Worm (Caenorhabditis elegans): ENCODE measurements around the gene hse-5.
"Not testable (repeated sequence)": the region's sequence is repeated elsewhere in the genome, so short reads cannot be mapped to it uniquely, and the experiment has no call there.

The hse-5 gene

DNA sequence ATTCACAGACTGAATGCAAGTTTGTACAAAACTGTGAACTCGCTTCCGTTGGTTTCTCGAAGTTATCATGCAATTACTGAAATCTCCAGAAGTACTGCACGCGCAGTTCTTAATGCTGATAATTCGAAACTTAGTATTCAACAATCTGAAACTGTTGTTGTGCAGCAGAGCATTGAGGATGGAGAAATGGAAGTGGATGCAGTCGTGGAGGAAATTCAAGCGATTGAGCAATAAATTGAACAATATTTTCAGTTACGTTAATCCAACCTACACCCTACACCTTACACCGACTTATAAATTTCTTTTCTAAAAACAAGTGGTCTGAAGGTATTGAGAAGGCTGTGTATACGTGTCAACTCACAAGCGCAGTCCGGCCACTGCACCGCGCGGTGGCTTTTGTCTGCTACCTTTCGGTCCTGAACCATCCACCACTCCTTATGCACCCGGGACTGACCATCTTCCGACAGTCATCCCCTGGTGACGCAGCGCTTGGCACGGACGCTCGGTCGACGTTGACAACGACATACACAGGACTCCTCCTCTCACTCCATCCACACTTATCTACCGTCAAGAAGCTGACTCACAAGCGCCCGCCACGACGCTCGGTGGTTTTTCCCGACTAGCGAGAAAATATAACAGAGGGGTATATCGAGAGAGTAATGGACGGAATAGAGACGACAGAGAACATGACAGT, 33.6 kb downstream of the hse-5 start (continued):
- peak; percentile 82 for TF ChIP-seq pha-4 (GFP tag; IDR thresholded peaks at IDR 0.05)
- not testable (repeated sequence) for TF ChIP-seq pha-4, unc-62 (tag; optimal IDR thresholded peaks at IDR 0.05)
- peak in 1 of 2 experiments; percentile 66 for TF ChIP-seq unc-62 (GFP tag; optimal IDR thresholded peaks at IDR 0.05 in 1 of 2)
- TF ChIP-seq hif-1 (tag; optimal IDR thresholded peaks at IDR 0.05): peak in 1 of 2 experiments; percentile 54
- peak; percentile 70; the same call in 1 of the 2 replicates for TF ChIP-seq ZK337.2 (GFP tag; IDR thresholded peaks at IDR 0.05)
- TF ChIP-seq nhr-111 (GFP tag; optimal IDR thresholded peaks at IDR 0.05): peak; percentile 69
- TF ChIP-seq F44E2.7 (GFP tag; IDR thresholded peaks at IDR 0.05): peak; percentile 68; the same call in 1 of the 2 replicates
- TF ChIP-seq lin-38 (GFP tag; IDR thresholded peaks at IDR 0.05): peak; percentile 72
- peak; percentile 78 for TF ChIP-seq hlh-11 (tag; optimal IDR thresholded peaks at IDR 0.05)
- TF ChIP-seq Y105C5A.15 (GFP tag; IDR thresholded peaks at IDR 0.05): 0 out of 2 replicates have a peak, but pooled peaks have one; percentile 12
- 0 out of 2 replicates have a peak, but pooled peaks have one; percentile 57 for TF ChIP-seq daf-19 (GFP tag; conservative IDR thresholded peaks at IDR 0.05)
- TF ChIP-seq lim-7 (GFP tag; IDR thresholded peaks at IDR 0.05): peak; percentile 65
- peak; percentile 38 for TF ChIP-seq lin-13 (GFP tag; optimal IDR thresholded peaks at IDR 0.05)
- TF ChIP-seq lir-3 (tag; optimal IDR thresholded peaks at IDR 0.05): peak; percentile 75
- TF ChIP-seq mxl-3 (GFP tag; optimal IDR thresholded peaks at IDR 0.05): peak; percentile 48
- peak; percentile 43 for TF ChIP-seq dve-1 (tag; optimal IDR thresholded peaks at IDR 0.05; ENCODE audit: insufficient read depth)
- peak; percentile 75; the same call in 1 of the 2 replicates for TF ChIP-seq dmd-8 (GFP tag; IDR thresholded peaks at IDR 0.05)
- peak; percentile 79 for TF ChIP-seq duxl-1 (tag; optimal IDR thresholded peaks at IDR 0.05; ENCODE audit: poor library complexity)
- TF ChIP-seq T20F7.1 (GFP tag; optimal IDR thresholded peaks at IDR 0.05): peak; percentile 57
- TF ChIP-seq F37D6.2 (tag; optimal IDR thresholded peaks at IDR 0.05): peak; percentile 34

DNA sequence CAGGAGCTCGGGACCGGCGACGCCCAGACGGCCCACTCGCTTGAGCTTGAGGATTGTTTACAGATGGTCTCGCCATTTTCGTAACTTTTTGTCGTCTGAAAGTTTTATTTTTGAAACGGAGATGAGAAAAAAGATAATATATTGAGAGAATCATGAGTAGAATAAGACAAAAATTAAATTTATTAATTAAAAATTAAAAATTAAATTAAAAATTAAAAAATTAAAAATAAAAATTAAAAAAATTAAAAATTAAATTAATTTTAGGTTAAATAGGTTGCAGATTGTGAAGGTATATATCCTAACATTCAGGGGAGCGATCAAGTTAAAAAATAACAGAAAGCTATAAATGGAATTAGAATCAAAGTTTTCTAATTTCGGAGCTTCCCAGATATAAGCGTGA, 34.6 kb downstream of the hse-5 start, which contains the start of gene B0284.3:
Gene B0284.3, minus strand, starts transcription at position 101 of the 400 bp plus-strand sequence.
- TF ChIP-seq F26F4.8 (GFP tag; conservative IDR thresholded peaks at IDR 0.05): no peak
- TF ChIP-seq Y75B8A.6 (GFP tag; IDR thresholded peaks at IDR 0.05): no peak
- no peak for TF ChIP-seq lin-39 (tag; optimal IDR thresholded peaks at IDR 0.05)
- TF ChIP-seq vab-7 (GFP tag; IDR thresholded peaks at IDR 0.05): no peak
- TF ChIP-seq nhr-28 (tag; optimal IDR thresholded peaks at IDR 0.05): no peak
- TF ChIP-seq skn-1 (tag; optimal IDR thresholded peaks at IDR 0.05): no peak
- no peak for TF ChIP-seq duxl-1 (tag; optimal IDR thresholded peaks at IDR 0.05; ENCODE audit: poor library complexity)
- no peak for TF ChIP-seq madf-5 (GFP tag; IDR thresholded peaks at IDR 0.05)
- TF ChIP-seq T26A8.4 (GFP tag; IDR thresholded peaks at IDR 0.05): no peak
- TF ChIP-seq nhr-42 (GFP tag; IDR thresholded peaks at IDR 0.05): no peak
- TF ChIP-seq lsy-2 (tag; optimal IDR thresholded peaks at IDR 0.05): no peak
- TF ChIP-seq lin-15B (tag; optimal IDR thresholded peaks at IDR 0.05): no peak
- no peak for TF ChIP-seq spr-3 (GFP tag; optimal IDR thresholded peaks at IDR 0.05)
- TF ChIP-seq D1046.2 (GFP tag; IDR thresholded peaks at IDR 0.05): no peak
- TF ChIP-seq lim-7 (GFP tag; IDR thresholded peaks at IDR 0.05): no peak
- no peak for TF ChIP-seq dve-1 (tag; optimal IDR thresholded peaks at IDR 0.05; ENCODE audit: insufficient read depth)
- TF ChIP-seq nhr-48 (tag; optimal IDR thresholded peaks at IDR 0.05): no peak
- TF ChIP-seq Y5F2A.4 (GFP tag; optimal IDR thresholded peaks at IDR 0.05): no peak
- TF ChIP-seq hif-1 (tag; optimal IDR thresholded peaks at IDR 0.05): no peak

DNA sequence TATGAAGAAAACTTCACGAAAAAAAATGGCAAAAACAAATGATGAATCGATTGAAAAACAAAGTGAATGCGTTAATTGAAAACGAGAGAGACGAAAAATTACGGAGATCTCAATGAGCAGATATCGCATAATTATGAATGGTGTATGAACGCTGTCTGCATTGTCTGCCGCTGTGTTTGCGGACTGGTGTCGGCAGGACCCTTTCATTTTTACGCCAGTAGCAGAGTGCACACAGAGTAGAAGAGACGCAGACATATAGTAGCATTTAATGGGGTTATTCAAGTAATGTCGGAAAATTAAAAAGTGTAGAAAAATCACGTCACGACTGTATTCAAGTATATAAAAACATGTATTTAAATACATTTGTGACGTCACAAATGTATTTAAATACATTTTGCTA, 35.7 kb downstream of the hse-5 start:
- TF ChIP-seq mes-2 (tag; optimal IDR thresholded peaks at IDR 0.05; ENCODE audit: poor library complexity, severe bottlenecking): peak; percentile 65
- TF ChIP-seq madf-5 (GFP tag; IDR thresholded peaks at IDR 0.05): no peak
